Worm (Caenorhabditis elegans) whole organism, young adult: ENCODE measurements around the gene sut-2.
A peak's percentile ranks its signal among the peaks of the same experiment; 100 is the strongest.

Experiments
- B0261.1 ChIP-seq: sonication (generic microtip); optimal IDR thresholded peaks from 2 replicates; lab custom pipeline; 2016; ENCODE audit warnings: mild to moderate bottlenecking, missing genetic modification characterization, moderate library complexity, missing compliant biosample characterization
- die-1 ChIP-seq: sonication (generic microtip); optimal IDR thresholded peaks from 2 replicates; lab custom pipeline; 2016; ENCODE audit warnings: missing genotype, mild to moderate bottlenecking, missing genetic modification characterization, missing compliant biosample characterization
- him-1 ChIP-seq: sonication (generic microtip); optimal IDR thresholded peaks from 2 replicates; lab custom pipeline; 2016; ENCODE audit warnings: missing genotype, missing genetic modification reagents, missing genetic modification characterization, missing compliant biosample characterization
- snpc-4 ChIP-seq, 5 experiments: fragments of 150-350 bp in 1 of 5; sonication (generic microtip) in 4 of 5; optimal IDR thresholded peaks; 2 replicates each; lab custom pipeline; 2014 to 2018; ENCODE audit warnings: missing genetic modification characterization in 5 of 5, missing biosample characterization in 3 of 5, antibody characterized with exemption in 2 of 5, mild to moderate bottlenecking in 2 of 5, missing compliant biosample characterization in 2 of 5, missing genotype in 2 of 5, moderate library complexity in 2 of 5, missing genetic modification reagents in 1 of 5

DNA sequence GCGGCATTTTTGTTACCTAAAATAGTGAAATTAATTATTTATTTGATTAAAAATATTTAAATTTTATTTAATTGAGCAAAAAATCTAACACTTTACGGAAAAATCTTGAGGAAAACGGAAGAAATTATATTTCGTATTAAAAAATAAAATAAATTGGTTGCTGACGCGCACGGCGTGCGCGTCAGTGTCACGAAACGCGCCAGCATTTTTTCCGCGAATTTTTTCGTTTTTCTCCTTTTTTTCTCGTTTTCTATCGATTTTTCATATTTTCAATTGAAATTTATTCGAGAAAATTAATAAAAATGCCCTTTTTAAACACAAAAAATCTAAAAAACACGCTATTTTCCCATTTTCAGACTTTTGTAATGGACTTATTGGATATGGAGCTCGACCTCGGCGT is 46.0 kb upstream of the sut-2 start, which contains the start of the genes Y61A9LA.10 and F54D11.4:
- TF ChIP-seq snpc-4 (GFP tag; optimal IDR thresholded peaks at IDR 0.05; lab: Kevin White, UChicago): no peak
- TF ChIP-seq snpc-4 (tag; optimal IDR thresholded peaks at IDR 0.05; lab: Kevin White, UChicago): peak in 1 of 4 experiments; percentile 44
- peak; percentile 27 for TF ChIP-seq him-1
- TF ChIP-seq die-1 (tag; lab: Kevin White, UChicago): no peak
- no peak for TF ChIP-seq B0261.1 (tag; lab: Kevin White, UChicago)
